Worm (Caenorhabditis elegans) whole organism, L1 larva: ENCODE results near the gene K05G3.1.

Experiments
- C16A3.4 ChIP-seq: fragments of 150-350 bp; optimal IDR thresholded peaks from 2 replicates; lab custom pipeline; 2014; ENCODE audit warnings: missing biosample characterization, missing genetic modification characterization
- C34B4.2 ChIP-seq: sonication (generic microtip); optimal IDR thresholded peaks from 2 replicates; lab custom pipeline; 2017; ENCODE audit warnings: mild to moderate bottlenecking, missing genetic modification characterization, missing compliant biosample characterization
- F16B12.6 ChIP-seq: fragments of 150-350 bp; optimal IDR thresholded peaks from 2 replicates; lab custom pipeline; 2014; ENCODE audit warnings: missing biosample characterization, missing genetic modification characterization
- aly-2 ChIP-seq: fragments of 150-350 bp; optimal IDR thresholded peaks from 2 replicates; lab custom pipeline; 2014; ENCODE audit warnings: missing biosample characterization, missing genetic modification characterization
- ceh-8 ChIP-seq: fragments of 200-800 bp; sonication (Bioruptor generic); optimal IDR thresholded peaks from 2 replicates; lab custom pipeline; 2018; ENCODE audit warnings: mild to moderate bottlenecking, missing genetic modification characterization, moderate library complexity, missing compliant biosample characterization
- ceh-90 ChIP-seq: sonication (generic microtip); optimal IDR thresholded peaks from 2 replicates; lab custom pipeline; 2016; ENCODE audit warnings: missing genetic modification characterization, missing compliant biosample characterization
- dsc-1 ChIP-seq: sonication (generic microtip); optimal IDR thresholded peaks from 2 replicates; lab custom pipeline; 2016; ENCODE audit warnings: mild to moderate bottlenecking, missing genetic modification characterization, missing compliant biosample characterization
- efl-1 ChIP-seq, 4 experiments: fragments of 150-350 bp; optimal IDR thresholded peaks in 3 of 4; peaks in 1 of 4; 1 replicate in 1 of 4; 2 replicates in 3 of 4; lab custom pipeline; 2014; ENCODE audit warnings: missing biosample characterization in 2 of 4, missing genetic modification characterization in 2 of 4, missing genetic modification reagents in 2 of 4
- efl-3 ChIP-seq: fragments of 200-800 bp; sonication (Bioruptor generic); optimal IDR thresholded peaks from 2 replicates; lab custom pipeline; 2018; ENCODE audit warnings: mild to moderate bottlenecking, missing genetic modification characterization, missing compliant biosample characterization
- fkh-10 ChIP-seq: sonication (generic microtip); optimal IDR thresholded peaks from 2 replicates; lab custom pipeline; 2017; ENCODE audit warnings: missing biosample characterization, missing genetic modification reagents, missing genetic modification characterization
- fkh-4 ChIP-seq: sonication (generic microtip); optimal IDR thresholded peaks from 2 replicates; lab custom pipeline; 2016; ENCODE audit warnings: missing compliant biosample characterization, missing genetic modification characterization, borderline replicate concordance
- fkh-8 ChIP-seq: sonication (generic microtip); optimal IDR thresholded peaks from 2 replicates; lab custom pipeline; 2016; ENCODE audit warnings: mild to moderate bottlenecking, missing genetic modification characterization, missing compliant biosample characterization
- fos-1 ChIP-seq: fragments of 150-350 bp; optimal IDR thresholded peaks from 2 replicates; lab custom pipeline; 2014; ENCODE audit warnings: missing biosample characterization, missing genetic modification characterization
- grh-1 ChIP-seq: fragments of 200-800 bp; sonication (Bioruptor generic); IDR thresholded peaks from 2 replicates; pipeline ENCODE4 v1.3.6; 2022; ENCODE audit warnings: missing genetic modification reagents, missing genetic modification characterization, missing compliant biosample characterization
- hlh-4 ChIP-seq: sonication (generic microtip); optimal IDR thresholded peaks from 2 replicates; lab custom pipeline; 2016; ENCODE audit warnings: mild to moderate bottlenecking, missing genetic modification characterization, missing compliant biosample characterization
- hpl-2 ChIP-seq: fragments of 150-350 bp; optimal IDR thresholded peaks from 2 replicates; lab custom pipeline; 2014; ENCODE audit warnings: missing biosample characterization, missing genetic modification reagents, missing genetic modification characterization
- jun-1 ChIP-seq: fragments of 150-350 bp; optimal IDR thresholded peaks from 2 replicates; lab custom pipeline; 2014; ENCODE audit warnings: missing biosample characterization, missing genetic modification reagents, missing genetic modification characterization
- lin-14 ChIP-seq: fragments of 200-800 bp; sonication (Bioruptor generic); optimal IDR thresholded peaks from 2 replicates; lab custom pipeline; 2018; ENCODE audit warnings: mild to moderate bottlenecking, missing genetic modification characterization, moderate library complexity, missing compliant biosample characterization
- mab-9 ChIP-seq: fragments of 200-800 bp; sonication (Bioruptor generic); IDR thresholded peaks from 2 replicates; pipeline ENCODE4 v1.3.6; 2022; ENCODE audit warnings: missing genetic modification reagents, missing genetic modification characterization, missing compliant biosample characterization
- mdl-1 ChIP-seq, 2 experiments: fragments of 150-350 bp; optimal IDR thresholded peaks; 2 replicates each; lab custom pipeline; 2014 to 2017; ENCODE audit warnings: missing biosample characterization in 2 of 2, missing genetic modification characterization in 2 of 2, inconsistent platforms in 1 of 2
- nhr-11 ChIP-seq: fragments of 150-350 bp; optimal IDR thresholded peaks from 2 replicates; lab custom pipeline; 2014; ENCODE audit warnings: missing biosample characterization, missing genetic modification characterization
- nhr-12 ChIP-seq: sonication (generic microtip); optimal IDR thresholded peaks from 2 replicates; lab custom pipeline; 2017; ENCODE audit warnings: missing biosample characterization, missing genetic modification characterization
- nhr-19 ChIP-seq: fragments of 200-800 bp; sonication (Bioruptor generic); conservative IDR thresholded peaks from 2 replicates; pipeline ENCODE4 v1.3.6; 2022; ENCODE audit warnings: missing genetic modification characterization, missing compliant biosample characterization
- nhr-71 ChIP-seq: sonication (generic microtip); optimal IDR thresholded peaks from 2 replicates; lab custom pipeline; 2016; ENCODE audit warnings: mild to moderate bottlenecking, missing genetic modification characterization, moderate library complexity, missing compliant biosample characterization
- nhr-84 ChIP-seq: sonication (generic microtip); optimal IDR thresholded peaks from 2 replicates; lab custom pipeline; 2017; ENCODE audit warnings: missing biosample characterization, missing genetic modification characterization
- nhr-85 ChIP-seq: sonication (generic microtip); peaks from one replicate; lab custom pipeline; 2016; ENCODE audit warnings: missing genetic modification characterization, inconsistent platforms, missing compliant biosample characterization
- nhr-90 ChIP-seq: sonication (generic microtip); optimal IDR thresholded peaks from 2 replicates; lab custom pipeline; 2016; ENCODE audit warnings: mild to moderate bottlenecking, missing genetic modification characterization, missing compliant biosample characterization; ENCODE audit not compliant: poor library complexity
- rnt-1 ChIP-seq: sonication (generic microtip); optimal IDR thresholded peaks from 2 replicates; lab custom pipeline; 2016; ENCODE audit warnings: mild to moderate bottlenecking, missing genetic modification characterization, moderate library complexity, missing compliant biosample characterization
- snpc-4 ChIP-seq: fragments of 150-350 bp; optimal IDR thresholded peaks from 2 replicates; lab custom pipeline; 2014; ENCODE audit warnings: missing biosample characterization, missing genetic modification characterization
- snu-23 ChIP-seq: sonication (generic microtip); optimal IDR thresholded peaks from 2 replicates; lab custom pipeline; 2016; ENCODE audit warnings: missing genetic modification characterization, missing compliant biosample characterization
- sox-4 ChIP-seq: sonication (generic microtip); optimal IDR thresholded peaks from 2 replicates; lab custom pipeline; 2016; ENCODE audit warnings: missing genetic modification characterization, missing compliant biosample characterization
- sptf-1 ChIP-seq: fragments of 150-350 bp; optimal IDR thresholded peaks from 2 replicates; lab custom pipeline; 2014; ENCODE audit warnings: missing biosample characterization, missing genetic modification characterization
- sup-37 ChIP-seq: fragments of 200-800 bp; sonication (Bioruptor generic); optimal IDR thresholded peaks from 2 replicates; lab custom pipeline; 2018; ENCODE audit warnings: mild to moderate bottlenecking, missing genetic modification characterization, missing compliant biosample characterization
- swsn-7 ChIP-seq: sonication (generic microtip); optimal IDR thresholded peaks from 2 replicates; lab custom pipeline; 2016; ENCODE audit warnings: missing genetic modification characterization, missing compliant biosample characterization
- unc-86 ChIP-seq: sonication (generic microtip); optimal IDR thresholded peaks from 2 replicates; lab custom pipeline; 2016; ENCODE audit warnings: missing genetic modification characterization, missing compliant biosample characterization
- vab-15 ChIP-seq: sonication (generic microtip); optimal IDR thresholded peaks from 2 replicates; lab custom pipeline; 2017; ENCODE audit warnings: missing genotype, mild to moderate bottlenecking, missing genetic modification characterization, missing compliant biosample characterization

The K05G3.1 gene

DNA sequence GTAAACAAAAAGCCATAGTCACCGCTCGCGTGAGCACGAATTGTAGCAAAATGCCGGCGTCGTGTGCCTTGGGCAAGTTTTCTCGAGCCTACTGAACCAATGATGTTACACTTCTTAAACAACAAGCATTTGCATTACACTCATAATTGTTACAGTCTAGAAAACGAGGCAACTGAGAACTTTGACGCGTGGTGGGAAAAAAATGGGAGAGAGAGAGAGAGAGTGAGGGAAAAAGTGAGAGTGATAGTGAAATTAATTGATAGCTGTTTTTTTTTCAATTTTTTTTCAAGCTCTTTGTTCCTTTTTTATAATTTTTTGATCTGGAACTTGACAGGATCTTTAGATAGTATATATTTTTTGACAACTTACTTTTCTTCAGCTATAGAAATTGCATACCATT, 34.1 kb downstream of the K05G3.1 start:
- TF ChIP-seq sup-37 (GFP tag; lab: Kevin White, UChicago): no peak
- peak; percentile 8 for TF ChIP-seq rnt-1 (tag; lab: Kevin White, UChicago)
- TF ChIP-seq ceh-90 (tag; lab: Kevin White, UChicago): no peak
- no peak for TF ChIP-seq efl-1 (optimal IDR thresholded peaks at IDR 0.05; lab: Kevin White, UChicago)
- TF ChIP-seq efl-1 (GFP tag; optimal IDR thresholded peaks at IDR 0.05 in 1 of 2; lab: Kevin White, UChicago): peak in 1 of 2 experiments; percentile 50

DNA sequence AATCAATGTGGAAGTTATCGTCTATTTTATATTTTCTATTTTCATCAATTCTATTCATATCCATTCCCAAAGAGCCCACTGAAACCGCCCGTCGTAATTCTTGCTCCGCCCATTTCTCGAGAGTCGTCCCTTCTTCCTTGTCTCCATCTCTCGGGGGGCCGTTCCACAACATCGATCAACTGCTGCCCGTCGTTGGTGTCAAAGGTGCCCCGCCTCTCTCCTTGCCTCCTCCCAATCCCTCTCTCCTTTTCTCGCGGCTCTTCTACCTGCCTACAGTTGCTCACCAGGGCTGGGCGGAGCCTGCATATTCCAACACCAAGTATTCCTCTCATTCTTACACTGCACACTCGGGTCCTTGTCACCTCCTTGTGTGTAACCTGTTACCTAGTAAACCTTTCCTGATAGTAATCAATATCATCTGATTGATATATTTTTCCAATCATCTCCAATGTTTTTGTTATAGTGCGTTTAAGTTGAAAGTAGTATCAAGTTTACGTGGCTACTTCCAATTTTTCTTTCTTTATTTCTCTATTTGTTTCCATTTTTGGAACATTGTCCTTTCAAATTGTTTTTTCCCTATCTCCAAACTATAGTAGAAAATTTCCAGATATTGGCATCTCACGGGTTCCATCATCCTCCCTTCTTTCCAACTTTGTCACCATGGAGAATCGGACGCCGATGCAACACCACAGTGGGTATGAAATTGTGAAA, 35.3 kb downstream of the K05G3.1 start, which contains the start of gene pat-9:
TSS of gene pat-9 (plus strand) at position 661 of the 711 bp plus-strand sequence.
- TF ChIP-seq vab-15 (tag; lab: Kevin White, UChicago) (no peak), nhr-84 (tag; lab: Kevin White, UChicago) (no peak), mab-9 (GFP tag; lab: Robert Waterston, UW) (0 out of 2 replicates have a peak, but pooled peaks have one; percentile 35), rnt-1 (tag; lab: Kevin White, UChicago) (peak; percentile 6), hpl-2 (no peak), C34B4.2 (no peak), snu-23 (GFP tag; lab: Kevin White, UChicago) (no peak), hlh-4 (tag; lab: Kevin White, UChicago) (no peak)

- TF ChIP-seq hlh-4 (tag; lab: Kevin White, UChicago) (no peak), sox-4 (tag; lab: Kevin White, UChicago) (no peak), jun-1 (tag; lab: Kevin White, UChicago) (no peak), efl-3 (GFP tag; lab: Kevin White, UChicago) (no peak), swsn-7 (no peak), nhr-90 (tag; lab: Kevin White, UChicago) (no peak), nhr-11 (no peak), fkh-10 (no peak)
Observed at ce11 chrX:16540374-16540773, 39.2 kb downstream of the K05G3.1 start, which contains the start of gene osm-1. TSS of gene osm-1 (plus strand) at chrX:16540674.

DNA sequence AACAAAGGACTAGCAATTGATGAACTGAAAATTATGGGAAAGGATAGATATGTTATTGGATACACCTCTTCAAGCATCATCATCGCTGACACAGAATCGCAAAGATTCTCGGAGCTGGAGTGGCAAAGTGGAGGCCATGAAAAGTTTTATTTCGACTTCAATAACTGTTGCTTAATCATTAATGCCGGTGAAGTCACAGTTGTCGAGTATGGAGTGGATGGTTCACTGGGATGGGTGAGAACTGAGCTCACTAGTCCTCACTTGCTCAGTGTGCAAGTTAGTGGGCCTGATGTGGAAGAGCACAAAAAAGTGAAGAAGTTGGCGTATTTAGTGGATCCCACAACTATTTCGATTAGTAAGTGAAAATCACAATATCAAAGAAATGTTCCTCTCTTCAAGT, 42.8 kb downstream of the K05G3.1 start:
- TF ChIP-seq F16B12.6 (tag; lab: Kevin White, UChicago) (no peak), efl-1 (optimal IDR thresholded peaks at IDR 0.05; lab: Kevin White, UChicago) (no peak), efl-1 (GFP tag; optimal IDR thresholded peaks at IDR 0.05 in 1 of 2; lab: Kevin White, UChicago) (peak in 1 of 2 experiments; percentile 45)

ce11 chrX:16545641-16546040, 44.5 kb downstream of the K05G3.1 start:
- TF ChIP-seq snpc-4 (tag; lab: Kevin White, UChicago) (peak; percentile 48), grh-1 (GFP tag; lab: Robert Waterston, UW) (no peak), efl-1 (optimal IDR thresholded peaks at IDR 0.05; lab: Kevin White, UChicago) (no peak), efl-1 (GFP tag; optimal IDR thresholded peaks at IDR 0.05 in 1 of 2; lab: Kevin White, UChicago) (peak in 1 of 2 experiments; percentile 26)

DNA sequence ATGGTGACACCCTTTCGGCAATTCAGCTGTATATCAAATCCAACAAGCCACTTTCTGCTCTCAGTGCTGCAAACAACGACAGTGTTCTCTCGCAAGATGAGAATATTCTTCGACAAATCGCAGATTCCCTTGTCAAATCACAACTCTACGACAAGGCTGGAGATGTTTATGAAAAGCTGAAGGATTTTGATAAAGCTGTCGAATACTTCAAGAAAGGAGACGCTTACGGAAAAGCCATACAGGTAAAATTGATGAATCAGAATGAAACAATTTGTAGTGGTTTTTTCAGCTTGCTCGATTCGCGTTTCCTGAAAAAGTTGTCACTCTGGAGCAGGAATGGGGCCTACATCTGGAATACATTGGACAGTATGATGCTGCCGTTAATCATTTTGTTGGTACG, 45.0 kb downstream of the K05G3.1 start:
- no peak for TF ChIP-seq unc-86 (tag; lab: Kevin White, UChicago)
- TF ChIP-seq nhr-19 (GFP tag; lab: Robert Waterston, UW): no peak
- TF ChIP-seq fkh-10: no peak
- TF ChIP-seq aly-2 (tag; lab: Kevin White, UChicago): no peak
- no peak for TF ChIP-seq fkh-8
- no peak for TF ChIP-seq mdl-1 (tag; optimal IDR thresholded peaks at IDR 0.05; lab: Kevin White, UChicago)

DNA sequence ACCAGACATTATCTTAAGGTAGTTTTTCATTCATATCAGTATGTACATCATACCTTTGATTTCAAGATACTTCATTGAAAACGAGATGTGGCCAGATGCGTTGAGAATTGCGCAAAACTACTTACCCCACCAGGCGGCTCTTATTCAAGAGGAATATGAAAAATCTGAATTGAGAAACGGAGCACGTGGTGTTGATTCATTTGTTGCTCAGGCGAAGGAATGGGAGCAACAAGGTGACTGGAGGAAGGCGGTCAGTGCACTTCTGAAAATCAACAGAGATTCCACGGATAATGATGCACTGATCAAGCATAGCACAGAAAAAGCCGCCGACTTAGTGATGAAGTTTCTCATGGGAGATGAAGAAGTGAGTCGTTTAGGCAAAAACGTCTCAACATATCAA, 47.2 kb downstream of the K05G3.1 start:
- TF ChIP-seq sox-4 (tag; lab: Kevin White, UChicago) (no peak), dsc-1 (no peak), nhr-12 (tag; lab: Kevin White, UChicago) (no peak), lin-14 (GFP tag; lab: Kevin White, UChicago) (no peak), fos-1 (tag; lab: Kevin White, UChicago) (no peak), nhr-85 (no peak), fkh-4 (tag; lab: Kevin White, UChicago) (no peak), C16A3.4 (no peak), nhr-71 (no peak), sptf-1 (tag; lab: Kevin White, UChicago) (no peak), ceh-8 (no peak), nhr-84 (tag; lab: Kevin White, UChicago) (no peak), mab-9 (GFP tag; lab: Robert Waterston, UW) (no peak)
